Worm (Caenorhabditis elegans): ENCODE data around the gene nhr-78.

DNA sequence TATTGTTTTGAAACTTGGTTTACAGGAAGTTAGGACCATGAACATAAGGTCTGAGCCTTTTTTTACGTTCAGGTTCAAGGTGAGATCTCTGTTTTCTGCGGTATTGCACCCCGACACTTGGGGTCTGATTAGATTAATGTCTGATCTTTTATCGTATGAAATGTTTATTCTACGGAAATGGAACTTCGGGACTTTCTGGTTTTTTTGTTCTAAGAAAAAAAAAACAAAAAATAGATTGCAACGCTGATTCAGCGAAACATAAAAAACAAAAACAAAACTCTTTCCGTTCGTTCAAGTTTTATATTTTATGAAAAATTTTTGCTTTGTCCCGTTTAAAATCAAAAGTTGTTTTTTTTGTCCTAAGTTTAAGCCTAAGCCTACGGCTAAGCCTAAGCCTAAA lies 12.5 kb downstream of the nhr-78 start, which contains the start of gene F36A4.5:
- TF ChIP-seq fos-1 (tag; optimal IDR thresholded peaks at IDR 0.05) = no peak
- TF ChIP-seq ceh-28 (tag; optimal IDR thresholded peaks at IDR 0.05) = no peak
- TF ChIP-seq pha-4 (GFP tag; IDR thresholded peaks at IDR 0.05) = no peak
- TF ChIP-seq pha-4 (tag; optimal IDR thresholded peaks at IDR 0.05) = no peak
- TF ChIP-seq dve-1 (tag; optimal IDR thresholded peaks at IDR 0.05; ENCODE audit: insufficient read depth) = no peak
